Worm (Caenorhabditis elegans): Measurements from ENCODE around the gene srt-29.
A peak's percentile ranks its signal among the peaks of the same experiment; 100 is the strongest.

srt-29 gene

ce11 chrV:2672603-2673002 lies 46.3 kb downstream of the srt-29 start, which contains the start of gene W02G9.3 (continued):
- TF ChIP-seq ets-4 (tag; optimal IDR thresholded peaks at IDR 0.05) (peak; percentile 39), eyg-1 (tag; optimal IDR thresholded peaks at IDR 0.05) (no peak), hlh-6 (tag; optimal IDR thresholded peaks at IDR 0.05) (no peak), tbx-7 (tag; optimal IDR thresholded peaks at IDR 0.05) (no peak), Y22D7AL.16 (tag; optimal IDR thresholded peaks at IDR 0.05) (no peak), ceh-14 (tag; optimal IDR thresholded peaks at IDR 0.05) (peak; percentile 92), sdc-2 (tag; optimal IDR thresholded peaks at IDR 0.05) (no peak), ceh-9 (tag; optimal IDR thresholded peaks at IDR 0.05) (no peak), pqm-1 (tag; optimal IDR thresholded peaks at IDR 0.05) (no peak), unc-42 (tag; optimal IDR thresholded peaks at IDR 0.05) (peak; percentile 85), ceh-24 (tag; optimal IDR thresholded peaks at IDR 0.05) (no peak), hlh-15 (tag; optimal IDR thresholded peaks at IDR 0.05) (no peak), sox-4 (tag; optimal IDR thresholded peaks at IDR 0.05) (no peak), pat-9 (tag; optimal IDR thresholded peaks at IDR 0.05) (no peak)

- TF ChIP-seq hlh-15 (tag; optimal IDR thresholded peaks at IDR 0.05) (no peak), sox-2 (GFP tag; IDR thresholded peaks at IDR 0.05) (no peak), che-1 (tag; optimal IDR thresholded peaks at IDR 0.05) (no peak), ama-1 (optimal IDR thresholded peaks at IDR 0.05) (no peak), pha-2 (tag; optimal IDR thresholded peaks at IDR 0.05) (no peak), zip-5 (tag; optimal IDR thresholded peaks at IDR 0.05) (no peak), ets-4 (tag; optimal IDR thresholded peaks at IDR 0.05) (no peak), ztf-16 (tag; optimal IDR thresholded peaks at IDR 0.05) (no peak), eyg-1 (tag; optimal IDR thresholded peaks at IDR 0.05) (no peak)
Measured at ce11 chrV:2671155-2671554, 47.8 kb downstream of the srt-29 start, which contains the start of gene kel-8. kel-8 (plus strand) TSS chrV:2671455.

All from whole organism, late embryonic.